Worm (Caenorhabditis elegans) whole organism, L2 larva: ENCODE measurements around the gene mdt-6.
"Not testable (repeated sequence)": the region's sequence is repeated elsewhere in the genome, so short reads cannot be mapped to it uniquely, and the experiment has no call there.

Source experiments
- C34F6.9 ChIP-seq: fragments of 150-350 bp; optimal IDR thresholded peaks from 2 replicates; lab custom pipeline; 2014; ENCODE audit warnings: missing biosample characterization, missing genetic modification characterization
- F13H6.1 ChIP-seq: sonication (generic microtip); optimal IDR thresholded peaks from 2 replicates; lab custom pipeline; 2016; ENCODE audit warnings: missing genetic modification characterization, missing compliant biosample characterization
- R02D3.7 ChIP-seq: fragments of 150-350 bp; optimal IDR thresholded peaks from 2 replicates; lab custom pipeline; 2014; ENCODE audit warnings: missing biosample characterization, missing genetic modification characterization
- Y55F3AM.14 ChIP-seq: fragments of 200-800 bp; sonication (Bioruptor generic); optimal IDR thresholded peaks from 2 replicates; lab custom pipeline; 2018; ENCODE audit warnings: mild to moderate bottlenecking, missing genetic modification characterization, missing compliant biosample characterization
- alr-1 ChIP-seq: fragments of 150-350 bp; optimal IDR thresholded peaks from 2 replicates; lab custom pipeline; 2014; ENCODE audit warnings: missing biosample characterization, missing genetic modification characterization
- ama-1 ChIP-seq: fragments of 150-350 bp; optimal IDR thresholded peaks from 2 replicates; lab custom pipeline; 2018; ENCODE audit warnings: inconsistent platforms
- blmp-1 ChIP-seq: sonication (generic microtip); optimal IDR thresholded peaks from 2 replicates; lab custom pipeline; 2017; ENCODE audit warnings: missing genetic modification characterization, mild to moderate bottlenecking, missing compliant biosample characterization, antibody characterized with exemption, moderate library complexity; ENCODE audit not compliant: insufficient read depth
- ceh-16 ChIP-seq: fragments of 150-350 bp; optimal IDR thresholded peaks from 2 replicates; lab custom pipeline; 2014; ENCODE audit warnings: missing biosample characterization, missing genetic modification characterization
- crh-2 ChIP-seq: sonication (generic microtip); optimal IDR thresholded peaks from 2 replicates; lab custom pipeline; 2017; ENCODE audit warnings: missing biosample characterization, missing genetic modification characterization
- elt-1 ChIP-seq: fragments of 150-350 bp; optimal IDR thresholded peaks from 2 replicates; lab custom pipeline; 2014; ENCODE audit warnings: missing biosample characterization, missing genetic modification characterization
- elt-3 ChIP-seq: sonication (generic microtip); optimal IDR thresholded peaks from 2 replicates; lab custom pipeline; 2017; ENCODE audit warnings: missing biosample characterization, missing genetic modification characterization
- gmeb-1 ChIP-seq: fragments of 150-350 bp; optimal IDR thresholded peaks from 2 replicates; lab custom pipeline; 2014; ENCODE audit warnings: missing biosample characterization, missing genetic modification characterization
- lin-11 ChIP-seq: fragments of 150-350 bp; sonication (generic microtip); optimal IDR thresholded peaks from 2 replicates; lab custom pipeline; 2014; ENCODE audit warnings: missing biosample characterization, missing genetic modification characterization, inconsistent platforms, mixed read lengths
- lin-39 ChIP-seq: fragments of 150-350 bp; optimal IDR thresholded peaks from 2 replicates; lab custom pipeline; 2014; ENCODE audit warnings: missing biosample characterization, missing genetic modification reagents, missing genetic modification characterization
- lsy-2 ChIP-seq, 2 experiments: fragments of 150-350 bp in 1 of 2; sonication (generic microtip) in 1 of 2; optimal IDR thresholded peaks; 2 replicates each; lab custom pipeline; 2014 to 2017; ENCODE audit warnings: missing biosample characterization in 2 of 2, missing genetic modification characterization in 2 of 2
- mab-5 ChIP-seq: fragments of 150-350 bp; optimal IDR thresholded peaks from 2 replicates; lab custom pipeline; 2014; ENCODE audit warnings: missing biosample characterization, missing genetic modification characterization
- mbf-1 ChIP-seq: sonication (generic microtip); optimal IDR thresholded peaks from 2 replicates; lab custom pipeline; 2017; ENCODE audit warnings: missing biosample characterization, missing genetic modification characterization
- nhr-11 ChIP-seq: fragments of 150-350 bp; optimal IDR thresholded peaks from 2 replicates; lab custom pipeline; 2014; ENCODE audit warnings: missing biosample characterization, missing genetic modification characterization
- nhr-12 ChIP-seq: fragments of 150-350 bp; optimal IDR thresholded peaks from 2 replicates; lab custom pipeline; 2014; ENCODE audit warnings: missing biosample characterization, missing genetic modification characterization
- nhr-129 ChIP-seq: fragments of 150-350 bp; optimal IDR thresholded peaks from 2 replicates; lab custom pipeline; 2014; ENCODE audit warnings: missing biosample characterization, missing genetic modification characterization
- nhr-23 ChIP-seq: fragments of 150-350 bp; optimal IDR thresholded peaks from 2 replicates; lab custom pipeline; 2014; ENCODE audit warnings: missing biosample characterization, missing genetic modification reagents, missing genetic modification characterization
- nhr-237 ChIP-seq: fragments of 150-350 bp; optimal IDR thresholded peaks from 2 replicates; lab custom pipeline; 2014; ENCODE audit warnings: missing biosample characterization, missing genetic modification characterization
- nhr-25 ChIP-seq: fragments of 150-350 bp; sonication (generic microtip); optimal IDR thresholded peaks from 3 replicates; lab custom pipeline; 2014; ENCODE audit warnings: missing biosample characterization, missing genetic modification characterization
- nhr-77 ChIP-seq: fragments of 150-350 bp; optimal IDR thresholded peaks from 2 replicates; lab custom pipeline; 2014; ENCODE audit warnings: missing biosample characterization, missing genetic modification characterization
- peb-1 ChIP-seq: fragments of 150-350 bp; optimal IDR thresholded peaks from 2 replicates; lab custom pipeline; 2014; ENCODE audit warnings: missing biosample characterization, missing genetic modification characterization
- sem-4 ChIP-seq: fragments of 150-350 bp; optimal IDR thresholded peaks from 2 replicates; lab custom pipeline; 2014; ENCODE audit warnings: missing biosample characterization, missing genetic modification reagents, missing genetic modification characterization
- sma-3 ChIP-seq: sonication (generic microtip); optimal IDR thresholded peaks from 2 replicates; lab custom pipeline; 2016; ENCODE audit warnings: missing genetic modification reagents, missing genetic modification characterization, missing compliant biosample characterization
- sma-9 ChIP-seq, 2 experiments: fragments of 150-350 bp in 1 of 2; sonication (generic microtip) in 1 of 2; optimal IDR thresholded peaks; 2 replicates each; lab custom pipeline; 2014 to 2016; ENCODE audit warnings: missing genetic modification characterization in 2 of 2, mild to moderate bottlenecking in 1 of 2, missing biosample characterization in 1 of 2, missing compliant biosample characterization in 1 of 2, missing genetic modification reagents in 1 of 2, moderate library complexity in 1 of 2
- snpc-4 ChIP-seq: fragments of 150-350 bp; optimal IDR thresholded peaks from 2 replicates; lab custom pipeline; 2014; ENCODE audit warnings: missing biosample characterization, missing genetic modification characterization
- unc-39 ChIP-seq: fragments of 150-350 bp; optimal IDR thresholded peaks from 2 replicates; lab custom pipeline; 2014; ENCODE audit warnings: missing biosample characterization, missing genetic modification characterization
- unc-55 ChIP-seq: fragments of 150-350 bp; sonication (generic microtip); optimal IDR thresholded peaks from 3 replicates; lab custom pipeline; 2014; ENCODE audit warnings: missing biosample characterization, missing genetic modification reagents, missing genetic modification characterization
- unc-62 ChIP-seq: fragments of 150-350 bp; optimal IDR thresholded peaks from 2 replicates; lab custom pipeline; 2014; ENCODE audit warnings: missing biosample characterization, missing genetic modification reagents, missing genetic modification characterization
- zag-1 ChIP-seq: fragments of 150-350 bp; optimal IDR thresholded peaks from 2 replicates; lab custom pipeline; 2014; ENCODE audit warnings: missing biosample characterization, missing genetic modification characterization
- ztf-1 ChIP-seq: fragments of 200-800 bp; sonication (Bioruptor generic); conservative IDR thresholded peaks from 2 replicates; pipeline ENCODE4 v1.3.6; 2022; ENCODE audit warnings: missing genetic modification characterization, missing compliant biosample characterization
- ztf-11 ChIP-seq: sonication (generic microtip); optimal IDR thresholded peaks from 2 replicates; lab custom pipeline; 2017; ENCODE audit warnings: missing biosample characterization, missing genetic modification characterization
- ztf-4 ChIP-seq: fragments of 150-350 bp; optimal IDR thresholded peaks from 2 replicates; lab custom pipeline; 2014; ENCODE audit warnings: missing biosample characterization, missing genetic modification characterization

Gene mdt-6

ce11 chrV:7057795-7058194 is 1.6 kb downstream of the mdt-6 start, which contains the start of gene Y57E12AL.2:
Y57E12AL.2 (plus strand) TSS chrV:7058095.
- not testable (repeated sequence) for TF ChIP-seq nhr-23; gmeb-1 (tag; lab: Kevin White, UChicago); ztf-11 (tag; lab: Kevin White, UChicago)

ce11 chrV:7054598-7054997 is 4.8 kb downstream of the mdt-6 start, which contains the start of gene spig-8:
spig-8 (plus strand) TSS chrV:7054898.
- no peak for TF ChIP-seq nhr-129 (tag; lab: Kevin White, UChicago)
- TF ChIP-seq lin-11 (tag; lab: Kevin White, UChicago), result no peak
- TF ChIP-seq crh-2, result no peak
- TF ChIP-seq sma-9 (GFP tag; optimal IDR thresholded peaks at IDR 0.05; lab: Kevin White, UChicago), result no peak
- no peak for TF ChIP-seq sma-9 (tag; optimal IDR thresholded peaks at IDR 0.05; lab: Kevin White, UChicago)
- no peak for TF ChIP-seq ceh-16 (tag; lab: Kevin White, UChicago)
- no peak for TF ChIP-seq mab-5 (tag; lab: Kevin White, UChicago)
- TF ChIP-seq elt-1 (tag; lab: Kevin White, UChicago), result no peak
- TF ChIP-seq nhr-12 (tag; lab: Kevin White, UChicago), result no peak

- TF ChIP-seq peb-1 (no peak), F13H6.1 (tag; lab: Kevin White, UChicago) (no peak), elt-3 (tag; lab: Kevin White, UChicago) (no peak), sma-3 (no peak), snpc-4 (tag; lab: Kevin White, UChicago) (no peak), nhr-237 (tag; lab: Kevin White, UChicago) (no peak), ztf-11 (tag; lab: Kevin White, UChicago) (no peak), crh-2 (no peak), Y55F3AM.14 (GFP tag; lab: Kevin White, UChicago) (no peak), lin-39 (tag; lab: Kevin White, UChicago) (no peak), nhr-129 (tag; lab: Kevin White, UChicago) (no peak), C34F6.9 (tag; lab: Kevin White, UChicago) (no peak), nhr-25 (tag; lab: Kevin White, UChicago) (no peak), ceh-16 (tag; lab: Kevin White, UChicago) (no peak), sem-4 (tag; lab: Kevin White, UChicago) (no peak), mab-5 (tag; lab: Kevin White, UChicago) (no peak), nhr-77 (tag; lab: Kevin White, UChicago) (no peak)
Observed at ce11 chrV:7053100-7053499, 6.3 kb downstream of the mdt-6 start, which contains the start of gene txt-17. txt-17 (minus strand) TSS chrV:7053200.

- TF ChIP-seq nhr-23 (no peak), unc-39 (tag; lab: Kevin White, UChicago) (no peak), unc-62 (GFP tag; lab: Kevin White, UChicago) (no peak), nhr-12 (tag; lab: Kevin White, UChicago) (no peak), nhr-237 (tag; lab: Kevin White, UChicago) (no peak), sem-4 (tag; lab: Kevin White, UChicago) (no peak), nhr-77 (tag; lab: Kevin White, UChicago) (no peak), lsy-2 (tag; optimal IDR thresholded peaks at IDR 0.05; lab: Kevin White, UChicago) (no peak), sma-9 (GFP tag; optimal IDR thresholded peaks at IDR 0.05; lab: Kevin White, UChicago) (no peak), sma-9 (tag; optimal IDR thresholded peaks at IDR 0.05; lab: Kevin White, UChicago) (no peak), zag-1 (tag; lab: Kevin White, UChicago) (no peak), blmp-1 (tag; lab: Kevin White, UChicago) (no peak), unc-55 (GFP tag; lab: Kevin White, UChicago) (no peak), snpc-4 (tag; lab: Kevin White, UChicago) (no peak), elt-1 (tag; lab: Kevin White, UChicago) (no peak), R02D3.7 (tag; lab: Kevin White, UChicago) (no peak), sma-3 (no peak), F13H6.1 (tag; lab: Kevin White, UChicago) (no peak), peb-1 (no peak)
- TF ChIP-seq, all 48 proteins: peak for 0
Observed at ce11 chrV:7051133-7051765, 8.2 kb downstream of the mdt-6 start, which contains the start of the genes tofu-2 and spig-1. tofu-2 (minus strand) TSS chrV:7051248. spig-1 (plus strand) TSS chrV:7051715.

DNA sequence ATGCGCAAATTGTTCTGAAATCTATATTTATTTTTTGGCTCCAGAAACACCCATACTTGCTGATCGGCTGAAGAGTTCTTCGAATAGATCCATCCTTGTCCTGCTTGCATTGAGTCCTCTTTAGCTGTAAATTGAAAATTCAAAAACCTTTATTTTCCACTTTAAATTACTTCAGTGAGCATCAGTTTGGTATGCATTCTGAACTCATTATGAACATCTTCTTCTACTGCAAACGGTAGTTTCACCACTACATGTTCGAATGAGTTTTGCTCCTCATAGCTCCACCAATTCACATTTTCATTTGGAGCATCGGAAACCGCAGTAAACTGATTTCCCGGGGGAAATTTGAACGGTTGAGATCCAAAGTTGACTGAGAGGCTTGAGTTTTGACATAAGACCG is 9.3 kb downstream of the mdt-6 start:
- no peak for TF ChIP-seq ama-1
- no peak for TF ChIP-seq unc-39 (tag; lab: Kevin White, UChicago)
- no peak for TF ChIP-seq Y55F3AM.14 (GFP tag; lab: Kevin White, UChicago)
- no peak for TF ChIP-seq lin-11 (tag; lab: Kevin White, UChicago)
- TF ChIP-seq blmp-1 (tag; lab: Kevin White, UChicago), result no peak
- TF ChIP-seq lin-39 (tag; lab: Kevin White, UChicago), result no peak
- TF ChIP-seq alr-1 (tag; lab: Kevin White, UChicago), result no peak
- no peak for TF ChIP-seq elt-3 (tag; lab: Kevin White, UChicago)
- TF ChIP-seq peb-1, result no peak
- TF ChIP-seq ceh-16 (tag; lab: Kevin White, UChicago), result no peak
- TF ChIP-seq ztf-4 (tag; lab: Kevin White, UChicago), result no peak
- no peak for TF ChIP-seq elt-1 (tag; lab: Kevin White, UChicago)
- no peak for TF ChIP-seq nhr-11 (tag; lab: Kevin White, UChicago)
- TF ChIP-seq sma-3, result no peak
- no peak for TF ChIP-seq mbf-1 (tag; lab: Kevin White, UChicago)
- TF ChIP-seq gmeb-1 (tag; lab: Kevin White, UChicago), result no peak
- TF ChIP-seq lsy-2 (tag; optimal IDR thresholded peaks at IDR 0.05; lab: Kevin White, UChicago), result no peak
- TF ChIP-seq ztf-1 (GFP tag; lab: Robert Waterston, UW), result no peak
- no peak for TF ChIP-seq zag-1 (tag; lab: Kevin White, UChicago)
- no peak for TF ChIP-seq nhr-77 (tag; lab: Kevin White, UChicago)
